Fruit fly (Drosophila melanogaster) whole organism, prepupa: Measurements from ENCODE around the gene NC2beta.

Experiments
- CG1621 ChIP-seq: fragments of 200-800 bp; sonication (Bioruptor generic); optimal IDR thresholded peaks from 3 replicates; lab custom pipeline; 2018; ENCODE audit warnings: missing biosample characterization, mild to moderate bottlenecking, missing genetic modification characterization
- CG6854 ChIP-seq: fragments of 200-800 bp; sonication (Bioruptor generic); optimal IDR thresholded peaks from 2 replicates; lab custom pipeline; 2017; ENCODE audit warnings: missing biosample characterization, mild to moderate bottlenecking, missing genetic modification characterization
- CG7368 ChIP-seq: fragments of 200-800 bp; sonication (Bioruptor generic); optimal IDR thresholded peaks from 3 replicates; lab custom pipeline; 2016; ENCODE audit warnings: missing biosample characterization, missing genetic modification characterization
- CG8119 ChIP-seq: fragments of 200-800 bp; sonication (Bioruptor generic); IDR thresholded peaks from 3 replicates; pipeline ENCODE4 v1.3.6; 2022; ENCODE audit warnings: missing biosample characterization, missing genetic modification characterization
- Eip75B ChIP-seq: fragments of 200-800 bp; sonication (Bioruptor generic); optimal IDR thresholded peaks from 3 replicates; lab custom pipeline; 2016; ENCODE audit warnings: missing biosample characterization, missing genetic modification characterization
- Gug ChIP-seq: fragments of 200-800 bp; sonication (Bioruptor generic); IDR thresholded peaks from 2 replicates; pipeline ENCODE4 v1.3.6; 2022; ENCODE audit warnings: missing biosample characterization, missing genetic modification characterization
- Hr38 ChIP-seq: sonication (Bioruptor generic); optimal IDR thresholded peaks from 2 replicates; lab custom pipeline; 2016; ENCODE audit warnings: missing biosample characterization, missing genetic modification characterization
- Hr4 ChIP-seq: fragments of 200-800 bp; sonication (Bioruptor generic); optimal IDR thresholded peaks from 3 replicates; lab custom pipeline; 2016; ENCODE audit warnings: missing biosample characterization, missing genetic modification characterization
- Smox ChIP-seq: fragments of 200-800 bp; sonication (Bioruptor generic); optimal IDR thresholded peaks from 3 replicates; lab custom pipeline; 2016; ENCODE audit warnings: missing biosample characterization, missing genetic modification characterization
- Sox102F ChIP-seq: fragments of 200-800 bp; sonication (Bioruptor generic); optimal IDR thresholded peaks from 2 replicates; lab custom pipeline; 2016; ENCODE audit warnings: missing biosample characterization, mild to moderate bottlenecking, missing genetic modification characterization
- acj6 ChIP-seq: fragments of 200-800 bp; sonication (Bioruptor generic); optimal IDR thresholded peaks from 3 replicates; lab custom pipeline; 2016; ENCODE audit warnings: missing biosample characterization, missing genetic modification characterization
- fd59A ChIP-seq: fragments of 200-800 bp; sonication (Bioruptor generic); optimal IDR thresholded peaks from 2 replicates; lab custom pipeline; 2017; ENCODE audit warnings: missing biosample characterization, mild to moderate bottlenecking, missing genetic modification characterization, missing genetic modification reagents
- fkh ChIP-seq: fragments of 200-800 bp; sonication (Bioruptor generic); optimal IDR thresholded peaks from 3 replicates; lab custom pipeline; 2017; ENCODE audit warnings: missing biosample characterization, mild to moderate bottlenecking, missing genetic modification characterization, moderate library complexity

DNA sequence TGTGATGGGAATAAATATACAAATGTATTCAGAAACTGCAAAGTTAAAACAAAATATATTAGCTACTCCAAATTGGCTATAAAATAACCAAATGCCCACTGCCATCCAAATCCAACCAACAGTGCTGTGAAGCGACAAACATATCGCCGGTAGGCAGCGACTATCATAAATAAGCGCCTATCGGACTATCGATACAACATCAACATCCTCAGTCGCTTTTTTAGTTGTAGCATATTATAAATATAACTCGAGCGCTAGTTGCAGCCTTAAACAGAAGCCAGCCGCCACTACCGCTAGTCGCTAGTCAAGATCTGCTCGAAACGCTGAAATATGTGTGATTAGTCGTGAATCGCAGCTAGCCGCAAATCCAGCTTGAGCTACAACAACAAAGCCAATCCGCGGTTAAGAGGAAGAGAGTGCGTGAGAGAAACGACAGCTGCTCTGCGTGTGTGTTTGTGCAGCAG is 31.7 kb downstream of the NC2beta start:
- TF ChIP-seq acj6 (no peak), fkh (no peak), CG6854 (GFP tag; lab: Kevin White, UChicago) (peak; percentile 55), Smox (no peak), Sox102F (GFP tag; lab: Kevin White, UChicago) (no peak), Hr38 (no peak), CG7368 (GFP tag; lab: Kevin White, UChicago) (no peak), CG1621 (tag; lab: Kevin White, UChicago) (no peak), Gug (GFP tag; lab: Robert Waterston, UW) (no peak), Eip75B (GFP tag; lab: Kevin White, UChicago) (no peak), Hr4 (no peak), CG8119 (GFP tag; lab: Robert Waterston, UW) (no peak), fd59A (GFP tag; lab: Kevin White, UChicago) (no peak)
